Fruit fly (Drosophila melanogaster) whole organism: ENCODE measurements around the gene CG14054.

Experiments
- CG8478 ChIP-seq: fragments of >200 bp; optimal IDR thresholded peaks from 2 replicates; lab custom pipeline; 2018; ENCODE audit warnings: inconsistent platforms
- Dll ChIP-seq: fragments of >200 bp; optimal IDR thresholded peaks from 2 replicates; lab custom pipeline; 2017
- EcR ChIP-seq, 2 experiments: fragments of >200 bp; optimal IDR thresholded peaks; 2 replicates each; lab custom pipeline; 2017; ENCODE audit warnings: missing biosample characterization in 2 of 2, missing genetic modification characterization in 2 of 2, missing genetic modification reagents in 2 of 2
- pan ChIP-seq: fragments of >200 bp; optimal IDR thresholded peaks from 2 replicates; lab custom pipeline; 2017
- psq ChIP-seq: fragments of >200 bp; optimal IDR thresholded peaks from 2 replicates; lab custom pipeline; 2017
- usp ChIP-seq: fragments of >200 bp; optimal IDR thresholded peaks from 2 replicates; lab custom pipeline; 2017; ENCODE audit warnings: missing biosample characterization, missing genetic modification characterization, mixed read lengths

The CG14054 gene

DNA sequence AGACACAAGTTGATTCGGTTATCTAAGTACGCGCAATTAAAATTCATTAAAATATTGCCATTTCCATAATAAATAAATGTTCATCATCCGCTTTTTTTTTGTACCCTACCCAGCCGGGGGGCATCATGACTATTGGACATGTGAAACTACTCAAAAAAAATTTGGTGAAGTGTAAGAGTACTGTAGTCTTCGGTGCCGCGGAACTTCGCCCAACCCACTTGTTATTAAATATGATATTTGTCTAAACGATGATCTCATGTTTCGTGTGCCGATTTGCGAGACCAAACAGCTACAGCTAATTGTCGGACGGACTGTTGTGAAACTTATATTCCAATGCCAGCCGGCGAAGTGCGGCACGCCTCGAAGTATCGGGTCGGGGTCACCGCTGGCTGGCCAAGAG lies 22.6 kb upstream of the CG14054 start:
- TF ChIP-seq pan (lab: Kevin White, UChicago) (no peak), usp (GFP tag; lab: Kevin White, UChicago) (no peak), psq (no peak), EcR (GFP tag; optimal IDR thresholded peaks at IDR 0.05; lab: Kevin White, UChicago) (no peak), CG8478 (lab: Kevin White, UChicago) (no peak), Dll (lab: Kevin White, UChicago) (no peak)

DNA sequence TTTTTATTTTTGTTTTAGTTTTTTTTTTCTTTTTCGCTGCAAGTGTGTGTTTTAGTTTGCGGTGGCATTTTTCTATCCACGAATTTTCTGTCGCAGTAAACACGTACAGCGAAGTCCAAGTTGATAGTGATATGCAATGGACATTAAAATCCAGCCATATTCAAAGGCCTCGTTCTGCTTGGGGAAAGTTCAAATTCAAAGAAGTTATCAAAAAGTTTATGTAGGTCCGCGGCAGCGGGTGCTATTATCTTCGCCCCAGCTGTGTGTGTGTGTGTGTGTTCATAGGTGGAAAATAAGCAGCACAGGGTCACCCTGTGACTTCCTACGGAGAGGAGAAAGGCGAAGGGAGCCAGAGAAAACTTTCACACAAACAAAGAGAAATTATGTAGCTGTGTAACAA lies 21.3 kb upstream of the CG14054 start:
- TF ChIP-seq pan (lab: Kevin White, UChicago) (no peak), EcR (GFP tag; optimal IDR thresholded peaks at IDR 0.05; lab: Kevin White, UChicago) (no peak), usp (GFP tag; lab: Kevin White, UChicago) (no peak), CG8478 (lab: Kevin White, UChicago) (no peak), psq (no peak), Dll (lab: Kevin White, UChicago) (no peak)

DNA sequence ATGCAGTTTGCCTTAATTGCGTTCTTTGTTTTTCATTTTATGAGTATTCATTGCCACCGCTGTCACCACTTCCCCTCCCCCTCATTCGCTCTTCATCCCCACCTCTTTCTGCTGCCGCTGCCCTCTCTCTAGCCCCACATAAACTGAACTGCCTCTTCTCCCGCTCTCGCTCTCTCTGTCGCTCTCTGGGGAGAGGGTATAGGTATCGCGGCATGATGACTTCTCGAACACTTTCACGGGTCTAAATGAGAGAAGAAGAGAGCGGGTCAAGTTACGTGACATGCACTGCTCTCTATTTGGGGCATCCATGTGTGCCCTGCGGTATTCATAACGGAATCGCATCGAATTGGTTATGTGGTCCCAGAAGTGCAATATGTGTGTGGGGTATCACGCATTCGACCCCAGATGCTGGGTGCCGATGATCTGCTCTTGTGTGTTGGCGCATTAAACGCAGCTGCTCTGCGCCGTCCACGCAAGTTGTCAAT lies 17.6 kb upstream of the CG14054 start:
- TF ChIP-seq Dll (lab: Kevin White, UChicago) (peak; percentile 76), psq (no peak), pan (lab: Kevin White, UChicago) (peak; percentile 96)

DNA sequence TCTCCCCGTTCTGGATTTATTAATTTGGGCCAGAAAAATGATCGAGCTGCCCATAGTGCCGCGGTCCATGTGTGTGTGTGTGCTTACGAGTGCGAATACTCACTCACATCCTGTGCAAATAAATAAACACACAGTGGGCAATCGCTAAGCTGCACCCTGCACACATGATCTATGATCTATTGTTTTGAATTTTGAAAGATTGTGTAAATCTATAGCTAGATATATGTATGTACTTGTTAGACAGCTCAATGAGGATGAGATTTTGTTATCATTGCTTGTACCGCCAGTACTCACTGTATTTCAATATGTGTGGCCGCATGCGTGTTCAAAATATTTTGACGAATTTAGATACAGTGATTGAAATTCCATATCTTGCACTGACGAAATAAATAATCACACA lies 16.9 kb upstream of the CG14054 start:
- TF ChIP-seq pan (lab: Kevin White, UChicago) (no peak), usp (GFP tag; lab: Kevin White, UChicago) (no peak), psq (no peak), CG8478 (lab: Kevin White, UChicago) (no peak)

DNA sequence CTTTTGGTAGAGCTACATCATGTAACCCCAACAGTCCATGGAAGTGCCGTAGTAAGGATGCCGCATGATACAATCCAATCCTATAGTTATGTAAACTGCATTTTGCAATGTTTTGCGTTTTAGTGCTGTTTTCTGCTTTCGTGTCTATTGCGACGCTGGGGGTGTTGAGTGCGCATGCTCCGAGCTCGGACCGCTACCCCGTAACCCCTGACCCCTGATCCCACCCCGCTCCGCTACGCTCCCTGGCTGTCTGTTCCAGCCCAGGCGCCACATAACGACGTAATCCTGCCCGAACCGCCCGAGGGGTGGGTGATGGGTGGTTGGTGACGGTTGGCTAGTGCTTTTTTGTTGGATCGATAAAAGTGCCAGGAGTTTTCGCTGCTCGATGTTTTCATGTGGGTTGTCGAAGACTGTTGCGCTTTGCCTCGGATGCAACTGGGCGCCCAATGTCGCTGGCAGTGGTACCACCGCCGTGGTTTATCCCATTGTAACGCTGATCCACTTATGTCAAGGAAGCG lies 15.7 kb upstream of the CG14054 start:
- TF ChIP-seq EcR (GFP tag; optimal IDR thresholded peaks at IDR 0.05; lab: Kevin White, UChicago) (no peak), usp (GFP tag; lab: Kevin White, UChicago) (no peak), psq (no peak)

DNA sequence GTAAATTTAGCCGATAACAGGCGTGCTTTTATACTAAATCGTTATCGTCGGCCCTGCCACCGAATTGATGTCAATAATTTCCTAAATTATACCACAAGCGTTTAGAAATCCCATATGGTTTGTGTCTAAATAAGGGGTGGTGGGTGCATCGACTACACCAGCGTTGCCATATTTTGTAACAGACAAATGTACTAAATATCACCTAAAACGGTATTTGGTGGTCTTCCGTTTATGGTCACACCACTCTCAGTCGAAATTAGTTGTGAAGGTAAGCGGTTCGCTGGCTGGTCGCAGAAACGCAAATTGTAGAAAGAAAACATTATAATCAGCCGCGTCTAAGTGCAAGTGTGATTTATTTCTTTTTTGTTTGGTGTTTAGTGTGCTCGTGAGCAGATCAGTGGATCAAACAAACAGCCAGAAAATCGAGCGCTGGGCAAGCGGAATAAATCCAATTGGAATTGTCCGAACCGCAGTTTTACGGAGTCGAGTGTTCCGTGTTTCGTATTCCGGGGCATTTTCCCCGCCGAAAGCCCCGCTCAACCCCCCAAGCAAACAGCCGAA lies 14.3 kb upstream of the CG14054 start, which contains the start of the genes CG16903 and Unc-76:
Gene CG16903 (minus strand): TSS at position 39 of the 561 bp plus-strand sequence.
Gene Unc-76 (plus strand): TSS at position 244 of the 561 bp plus-strand sequence.
- TF ChIP-seq psq (no peak), usp (GFP tag; lab: Kevin White, UChicago) (no peak), EcR (GFP tag; optimal IDR thresholded peaks at IDR 0.05; lab: Kevin White, UChicago) (no peak), CG8478 (lab: Kevin White, UChicago) (no peak), pan (lab: Kevin White, UChicago) (no peak), Dll (lab: Kevin White, UChicago) (no peak)

DNA sequence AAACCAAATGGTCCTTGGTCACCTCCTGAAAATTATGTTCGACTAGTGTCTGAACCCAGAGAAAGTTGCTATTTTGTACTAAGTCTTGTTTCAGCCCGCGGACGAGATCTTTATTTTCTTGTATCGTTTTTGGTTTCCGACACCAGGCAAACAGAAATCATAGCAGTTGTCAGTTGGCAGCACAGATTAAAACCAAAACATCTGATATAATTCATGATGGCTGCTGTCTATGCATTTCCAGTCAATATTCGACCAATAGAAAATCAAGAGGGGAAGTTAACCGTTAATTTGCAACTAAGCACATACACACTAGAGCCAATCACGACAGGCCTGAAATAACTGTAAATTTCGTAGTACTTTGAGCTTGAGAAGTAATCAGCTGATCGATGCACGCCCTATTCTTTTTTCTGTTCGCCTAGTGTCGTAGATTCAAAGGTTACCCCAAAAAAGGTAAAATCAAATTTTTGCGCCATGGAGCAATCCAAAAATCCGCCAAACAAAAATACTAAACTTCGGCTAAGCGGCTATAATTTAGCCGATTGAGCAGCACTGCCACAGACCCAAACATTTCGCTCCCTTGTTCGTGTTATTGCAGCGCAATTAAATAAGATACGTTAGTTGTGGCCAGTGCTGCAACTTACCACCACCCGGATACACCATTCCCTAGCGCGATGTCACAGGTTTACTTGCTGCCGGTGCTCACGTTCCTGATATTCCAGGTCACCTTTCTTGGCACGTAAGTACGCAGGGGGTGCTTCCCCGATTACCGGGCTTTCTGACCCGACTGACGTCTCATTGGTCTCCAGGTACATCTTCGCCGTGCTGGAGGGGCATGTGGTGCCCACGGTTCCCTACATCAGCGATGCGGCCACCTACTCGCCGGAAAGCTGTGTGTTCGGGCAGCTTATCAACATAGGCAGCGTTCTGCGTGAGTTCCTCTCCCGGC lies 10.5 kb upstream of the CG14054 start, which contains the start of gene CG4025:
Gene CG4025 (plus strand): TSS at position 555 of the 946 bp plus-strand sequence.
- no peak for TF ChIP-seq usp (GFP tag; lab: Kevin White, UChicago)
- no peak for TF ChIP-seq EcR (GFP tag; optimal IDR thresholded peaks at IDR 0.05; lab: Kevin White, UChicago)
- TF ChIP-seq psq: no peak
- TF ChIP-seq pan (lab: Kevin White, UChicago): no peak
- TF ChIP-seq Dll (lab: Kevin White, UChicago): no peak
- TF ChIP-seq CG8478 (lab: Kevin White, UChicago): no peak

DNA sequence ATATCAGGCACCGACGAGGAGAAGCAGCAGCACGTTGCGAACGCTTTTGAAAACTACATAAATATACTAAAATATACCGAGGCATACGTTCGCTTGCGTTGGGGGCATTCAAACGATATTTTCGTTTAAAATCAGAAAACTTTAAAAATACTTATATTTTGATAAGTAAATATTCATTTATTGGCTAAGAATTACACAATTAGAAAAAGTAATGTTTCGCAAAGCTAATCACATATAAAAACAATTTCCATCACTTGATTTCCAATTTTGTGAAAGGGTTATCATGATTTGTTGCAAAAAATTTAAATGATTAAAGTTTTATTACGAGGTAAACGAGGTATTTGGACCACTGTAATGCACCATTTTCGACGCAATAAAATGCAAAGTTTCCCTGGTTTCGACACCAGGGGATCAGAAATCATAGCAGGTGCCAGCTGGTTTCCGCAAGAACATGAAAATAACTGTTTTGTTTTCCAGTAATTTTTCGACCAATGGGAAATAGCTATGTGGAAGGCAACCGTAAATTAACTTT lies 9.8 kb upstream of the CG14054 start, which contains the start of gene CG4045:
Gene CG4045 (minus strand): TSS at position 55 of the 532 bp plus-strand sequence.
- TF ChIP-seq pan (lab: Kevin White, UChicago): no peak
- no peak for TF ChIP-seq EcR (GFP tag; optimal IDR thresholded peaks at IDR 0.05; lab: Kevin White, UChicago)
- no peak for TF ChIP-seq usp (GFP tag; lab: Kevin White, UChicago)

DNA sequence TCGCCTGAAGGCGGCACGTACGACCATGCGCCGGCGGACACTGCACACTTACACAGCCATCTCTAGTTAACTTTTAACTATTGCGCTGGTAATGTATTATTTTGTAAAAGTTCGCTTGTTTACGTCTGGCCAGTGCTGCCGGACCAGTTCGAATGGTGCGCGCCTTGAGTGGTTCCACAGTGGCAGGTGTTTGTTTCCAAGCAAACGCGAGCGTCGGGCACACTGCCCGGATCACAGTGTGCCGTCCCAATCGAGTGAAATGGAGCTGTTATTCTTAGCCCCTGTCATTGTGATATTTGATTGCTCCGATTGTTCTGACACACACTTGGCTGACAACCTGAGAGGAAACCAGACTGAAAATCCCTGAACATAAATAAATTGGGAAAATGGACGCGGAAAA lies 7.2 kb upstream of the CG14054 start, which contains the start of gene CG4199:
Gene CG4199 (minus strand): TSS at position 159 of the 400 bp plus-strand sequence.
- no peak for TF ChIP-seq EcR (GFP tag; optimal IDR thresholded peaks at IDR 0.05; lab: Kevin White, UChicago)
- TF ChIP-seq usp (GFP tag; lab: Kevin White, UChicago): no peak
- TF ChIP-seq pan (lab: Kevin White, UChicago): no peak
- no peak for TF ChIP-seq Dll (lab: Kevin White, UChicago)
- no peak for TF ChIP-seq psq
- TF ChIP-seq CG8478 (lab: Kevin White, UChicago): no peak

DNA sequence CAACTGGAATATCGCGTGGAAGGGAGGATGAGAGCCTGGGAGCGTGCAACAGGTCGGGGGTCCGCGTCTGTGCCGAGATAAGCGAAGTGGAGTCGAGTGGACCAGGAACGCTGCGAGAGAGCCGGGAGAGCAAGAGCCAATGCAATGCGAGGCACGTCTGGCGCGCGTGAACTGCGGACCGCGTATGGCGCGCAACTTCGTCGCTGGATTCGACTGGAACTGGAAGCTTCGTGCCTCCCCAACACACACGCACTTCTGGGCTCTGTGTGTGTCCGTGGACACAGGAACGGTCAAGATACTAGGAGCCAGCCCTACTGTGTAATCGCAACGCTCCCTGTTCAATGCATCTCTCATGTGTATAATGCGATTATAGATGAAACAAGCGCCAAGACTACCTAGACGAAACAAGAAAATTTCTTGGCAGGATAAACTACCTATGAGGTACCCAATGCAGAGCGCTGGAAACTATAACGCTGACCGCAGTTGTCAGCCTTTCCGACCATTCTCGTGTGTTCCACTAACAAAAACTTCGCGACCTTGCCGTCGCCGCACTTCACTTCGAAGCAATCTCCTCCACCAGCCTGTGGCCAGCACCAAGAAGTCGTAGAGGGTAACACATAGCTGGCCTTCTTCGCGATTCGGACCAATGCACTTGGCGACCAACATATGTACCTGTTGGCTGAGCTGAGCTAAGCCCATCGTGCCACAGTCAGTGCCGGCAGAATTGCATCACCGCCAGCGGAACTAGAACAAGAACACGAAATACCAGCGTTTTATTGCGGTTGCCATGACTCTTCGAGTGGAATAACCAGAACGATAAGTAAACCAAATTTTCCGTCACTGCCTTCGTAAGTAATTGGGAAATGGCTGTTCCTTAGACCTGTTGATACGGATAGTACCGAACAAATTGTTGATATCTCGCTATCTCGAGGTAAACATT lies 6.0 kb upstream of the CG14054 start, which contains the start of gene Rtca:
Gene Rtca (plus strand): TSS at position 536 of the 940 bp plus-strand sequence.
- TF ChIP-seq Dll (lab: Kevin White, UChicago): peak; percentile 66
- no peak for TF ChIP-seq CG8478 (lab: Kevin White, UChicago)
- TF ChIP-seq pan (lab: Kevin White, UChicago): no peak
